Worm (Caenorhabditis elegans) whole organism, L3 larva: ENCODE results near the gene Y38E10A.35.

Experiments
- ceh-28 ChIP-seq: fragments of 150-350 bp; optimal IDR thresholded peaks from 2 replicates; lab custom pipeline; 2014; ENCODE audit warnings: missing biosample characterization, missing genetic modification reagents, missing genetic modification characterization
- ceh-82 ChIP-seq: fragments of 150-350 bp; optimal IDR thresholded peaks from 2 replicates; lab custom pipeline; 2014; ENCODE audit warnings: missing biosample characterization, missing genetic modification characterization
- elt-3 ChIP-seq, 3 experiments: fragments of 150-350 bp in 1 of 3; sonication (generic microtip) in 2 of 3; optimal IDR thresholded peaks; 2 replicates in 2 of 3; 4 replicates in 1 of 3; lab custom pipeline; 2014 to 2017; ENCODE audit warnings: missing biosample characterization in 3 of 3, missing genetic modification characterization in 3 of 3
- fkh-2 ChIP-seq: fragments of 150-350 bp; optimal IDR thresholded peaks from 2 replicates; lab custom pipeline; 2014; ENCODE audit warnings: missing biosample characterization, missing genetic modification reagents, missing genetic modification characterization
- fos-1 ChIP-seq: fragments of 150-350 bp; optimal IDR thresholded peaks from 2 replicates; lab custom pipeline; 2014; ENCODE audit warnings: missing biosample characterization, missing genetic modification characterization
- jun-1 ChIP-seq: fragments of 150-350 bp; optimal IDR thresholded peaks from 2 replicates; lab custom pipeline; 2014; ENCODE audit warnings: missing biosample characterization, missing genetic modification reagents, missing genetic modification characterization
- mdl-1 ChIP-seq: fragments of 150-350 bp; optimal IDR thresholded peaks from 2 replicates; lab custom pipeline; 2014; ENCODE audit warnings: missing biosample characterization, missing genetic modification characterization
- mml-1 ChIP-seq: fragments of 150-350 bp; sonication (generic microtip); optimal IDR thresholded peaks from 3 replicates; lab custom pipeline; 2014; ENCODE audit warnings: missing biosample characterization, missing genetic modification characterization
- nhr-11 ChIP-seq: fragments of 150-350 bp; optimal IDR thresholded peaks from 2 replicates; lab custom pipeline; 2014; ENCODE audit warnings: missing biosample characterization, missing genetic modification characterization
- nhr-25 ChIP-seq: sonication (generic microtip); optimal IDR thresholded peaks from 2 replicates; lab custom pipeline; 2017; ENCODE audit warnings: missing biosample characterization, missing genetic modification characterization
- nhr-43 ChIP-seq: sonication (generic microtip); optimal IDR thresholded peaks from 2 replicates; lab custom pipeline; 2016; ENCODE audit warnings: mild to moderate bottlenecking, missing genetic modification characterization, missing compliant biosample characterization; ENCODE audit not compliant: poor library complexity, severe bottlenecking
- unc-62 ChIP-seq: fragments of 150-350 bp; sonication (generic microtip); optimal IDR thresholded peaks from 4 replicates; lab custom pipeline; 2014; ENCODE audit warnings: missing biosample characterization, missing genetic modification reagents, missing genetic modification characterization
- ztf-4 ChIP-seq: fragments of 150-350 bp; optimal IDR thresholded peaks from 2 replicates; lab custom pipeline; 2014; ENCODE audit warnings: missing biosample characterization, missing genetic modification characterization

DNA sequence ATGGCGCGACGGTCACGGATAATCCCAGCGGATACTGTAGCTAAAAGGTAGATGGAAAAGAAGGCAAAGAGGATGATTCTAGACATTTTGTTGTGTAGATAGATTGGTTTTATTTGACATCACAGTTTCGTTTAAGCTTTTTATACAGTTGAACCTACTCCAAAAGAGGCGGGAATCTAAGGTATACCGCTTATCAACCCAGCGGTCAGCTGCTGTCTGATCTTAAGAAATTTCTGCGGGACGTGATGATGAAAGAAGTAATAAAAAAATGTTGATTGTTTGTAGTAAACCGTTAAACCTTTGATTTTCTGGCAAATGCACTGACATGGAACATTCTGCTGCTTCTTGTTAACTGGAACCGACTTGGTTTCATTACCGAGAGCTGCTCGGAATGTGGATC, 43.4 kb upstream of the Y38E10A.35 start, which contains the start of gene nspe-6:
- TF ChIP-seq nhr-11 (tag; lab: Kevin White, UChicago) (no peak), ztf-4 (no peak), ceh-28 (tag; lab: Kevin White, UChicago) (no peak), ceh-82 (tag; lab: Kevin White, UChicago) (no peak), unc-62 (GFP tag; lab: Kevin White, UChicago) (no peak), jun-1 (tag; lab: Kevin White, UChicago) (no peak), mdl-1 (no peak), elt-3 (tag; optimal IDR thresholded peaks at IDR 0.05; lab: Kevin White, UChicago) (no peak), mml-1 (tag; lab: Kevin White, UChicago) (no peak), fos-1 (tag; lab: Kevin White, UChicago) (no peak), nhr-43 (tag; lab: Kevin White, UChicago) (no peak), fkh-2 (no peak), nhr-25 (tag; lab: Kevin White, UChicago) (no peak)
